Worm (Caenorhabditis elegans) whole organism, mixed stage, embryonic: ENCODE results near the gene str-89.

Experiments used
- M03D4.4 ChIP-seq: sonication (generic microtip); optimal IDR thresholded peaks from 2 replicates; lab custom pipeline; 2017; ENCODE audit warnings: mild to moderate bottlenecking, missing genetic modification characterization, missing compliant biosample characterization
- bed-3 ChIP-seq: fragments of 200-800 bp; sonication (Bioruptor generic); optimal IDR thresholded peaks from 3 replicates; lab custom pipeline; 2018; ENCODE audit warnings: mild to moderate bottlenecking, missing genetic modification characterization, moderate library complexity, missing compliant biosample characterization
- blmp-1 ChIP-seq: fragments of 150-350 bp; optimal IDR thresholded peaks from 2 replicates; lab custom pipeline; 2014; ENCODE audit warnings: missing biosample characterization, missing genetic modification characterization
- ceh-39 ChIP-seq: fragments of 150-350 bp; optimal IDR thresholded peaks from 2 replicates; lab custom pipeline; 2014; ENCODE audit warnings: missing biosample characterization, missing genetic modification characterization
- ceh-43 ChIP-seq: fragments of 200-800 bp; sonication (Bioruptor generic); optimal IDR thresholded peaks from 2 replicates; lab custom pipeline; 2018; ENCODE audit warnings: mild to moderate bottlenecking, missing genetic modification characterization, moderate library complexity, missing compliant biosample characterization
- ceh-83 ChIP-seq: fragments of 200-800 bp; sonication (Bioruptor generic); optimal IDR thresholded peaks from 2 replicates; lab custom pipeline; 2018; ENCODE audit warnings: mild to moderate bottlenecking, missing genetic modification characterization, missing compliant biosample characterization
- ces-1 ChIP-seq: fragments of 150-350 bp; optimal IDR thresholded peaks from 2 replicates; lab custom pipeline; 2014; ENCODE audit warnings: missing biosample characterization, missing genetic modification reagents, missing genetic modification characterization
- cnd-1 ChIP-seq: fragments of 200-800 bp; sonication (Bioruptor generic); optimal IDR thresholded peaks from 2 replicates; lab custom pipeline; 2018; ENCODE audit warnings: mild to moderate bottlenecking, missing genetic modification characterization, missing compliant biosample characterization
- drap-1 ChIP-seq: fragments of 200-800 bp; sonication (Bioruptor generic); optimal IDR thresholded peaks from 3 replicates; lab custom pipeline; 2018; ENCODE audit warnings: mild to moderate bottlenecking, missing genetic modification characterization, missing compliant biosample characterization
- elt-1 ChIP-seq: sonication (generic microtip); optimal IDR thresholded peaks from 2 replicates; lab custom pipeline; 2017; ENCODE audit warnings: missing genetic modification characterization, mild to moderate bottlenecking, missing compliant biosample characterization, antibody characterized with exemption, moderate library complexity, borderline replicate concordance; ENCODE audit not compliant: insufficient read depth
- elt-3 ChIP-seq: fragments of 150-350 bp; optimal IDR thresholded peaks from 2 replicates; lab custom pipeline; 2014; ENCODE audit warnings: missing biosample characterization, missing genetic modification characterization
- ham-2 ChIP-seq: fragments of 200-800 bp; sonication (Bioruptor generic); optimal IDR thresholded peaks from 2 replicates; lab custom pipeline; 2018; ENCODE audit warnings: mild to moderate bottlenecking, missing genetic modification characterization, missing compliant biosample characterization
- hlh-1 ChIP-seq: fragments of 150-350 bp; optimal IDR thresholded peaks from 2 replicates; lab custom pipeline; 2014; ENCODE audit warnings: missing biosample characterization, missing genetic modification reagents, missing genetic modification characterization
- lin-13 ChIP-seq: fragments of 150-350 bp; optimal IDR thresholded peaks from 2 replicates; lab custom pipeline; 2014; ENCODE audit warnings: missing biosample characterization, missing genetic modification characterization
- lin-32 ChIP-seq: fragments of 200-800 bp; sonication (Bioruptor generic); optimal IDR thresholded peaks from 2 replicates; lab custom pipeline; 2018; ENCODE audit warnings: mild to moderate bottlenecking, missing genetic modification characterization, missing compliant biosample characterization
- mab-5 ChIP-seq: fragments of 150-350 bp; optimal IDR thresholded peaks from 2 replicates; lab custom pipeline; 2014; ENCODE audit warnings: missing biosample characterization, missing genetic modification characterization
- mep-1 ChIP-seq: fragments of 150-350 bp; optimal IDR thresholded peaks from 2 replicates; lab custom pipeline; 2017; ENCODE audit warnings: missing biosample characterization, missing genetic modification reagents, missing genetic modification characterization, inconsistent platforms
- mls-2 ChIP-seq: sonication (generic microtip); optimal IDR thresholded peaks from 2 replicates; lab custom pipeline; 2016; ENCODE audit warnings: mild to moderate bottlenecking, missing genetic modification characterization, moderate library complexity, missing compliant biosample characterization
- nhr-12 ChIP-seq: fragments of 150-350 bp; optimal IDR thresholded peaks from 2 replicates; lab custom pipeline; 2014; ENCODE audit warnings: missing biosample characterization, missing genetic modification characterization
- nhr-2 ChIP-seq: fragments of 150-350 bp; optimal IDR thresholded peaks from 2 replicates; lab custom pipeline; 2014; ENCODE audit warnings: missing biosample characterization, missing genetic modification characterization
- nhr-237 ChIP-seq: fragments of 150-350 bp; optimal IDR thresholded peaks from 2 replicates; lab custom pipeline; 2014; ENCODE audit warnings: missing biosample characterization, missing genetic modification characterization
- nhr-28 ChIP-seq: fragments of 150-350 bp; optimal IDR thresholded peaks from 2 replicates; lab custom pipeline; 2014; ENCODE audit warnings: missing biosample characterization, missing genetic modification characterization
- nhr-76 ChIP-seq: sonication (generic microtip); optimal IDR thresholded peaks from 2 replicates; lab custom pipeline; 2017; ENCODE audit warnings: missing biosample characterization, missing genetic modification characterization
- pha-4 ChIP-seq: fragments of 150-350 bp; optimal IDR thresholded peaks from 2 replicates; lab custom pipeline; 2018; ENCODE audit warnings: missing biosample characterization, missing genetic modification reagents, missing genetic modification characterization
- sem-2 ChIP-seq: fragments of 200-800 bp; sonication (Bioruptor generic); optimal IDR thresholded peaks from 2 replicates; lab custom pipeline; 2018; ENCODE audit warnings: mild to moderate bottlenecking, missing genetic modification characterization, missing compliant biosample characterization
- snpc-4 ChIP-seq: fragments of 150-350 bp; optimal IDR thresholded peaks from 2 replicates; lab custom pipeline; 2014; ENCODE audit warnings: missing biosample characterization, missing genetic modification characterization
- sptf-1 ChIP-seq: sonication (generic microtip); optimal IDR thresholded peaks from 2 replicates; lab custom pipeline; 2017; ENCODE audit warnings: mild to moderate bottlenecking, missing genetic modification characterization, moderate library complexity, missing compliant biosample characterization
- tbx-8 ChIP-seq: fragments of 200-800 bp; sonication (Bioruptor generic); optimal IDR thresholded peaks from 2 replicates; lab custom pipeline; 2018; ENCODE audit warnings: mild to moderate bottlenecking, missing genetic modification characterization, moderate library complexity, missing compliant biosample characterization
- unc-120 ChIP-seq: sonication (generic microtip); optimal IDR thresholded peaks from 2 replicates; lab custom pipeline; 2017; ENCODE audit warnings: missing genetic modification characterization, missing compliant biosample characterization; ENCODE audit not compliant: poor library complexity, severe bottlenecking
- unc-39 ChIP-seq: fragments of 150-350 bp; optimal IDR thresholded peaks from 2 replicates; lab custom pipeline; 2014; ENCODE audit warnings: missing biosample characterization, missing genetic modification characterization
- unc-62 ChIP-seq: fragments of 150-350 bp; optimal IDR thresholded peaks from 2 replicates; lab custom pipeline; 2014; ENCODE audit warnings: missing biosample characterization, missing genetic modification reagents, missing genetic modification characterization
- zip-8 ChIP-seq: fragments of 150-350 bp; optimal IDR thresholded peaks from 2 replicates; lab custom pipeline; 2014; ENCODE audit warnings: missing biosample characterization, missing genetic modification characterization
- ztf-11 ChIP-seq: fragments of 150-350 bp; optimal IDR thresholded peaks from 2 replicates; lab custom pipeline; 2014; ENCODE audit warnings: missing biosample characterization, missing genetic modification characterization

Gene str-89

ce11 chrV:17650427-17650826 is 18.2 kb upstream of the str-89 start, which contains the start of gene fbxa-192:
Gene fbxa-192, minus strand, starts transcription at chrV:17650527.
- no peak for TF ChIP-seq lin-32
- no peak for TF ChIP-seq ceh-39 (tag; lab: Kevin White, UChicago)
- no peak for TF ChIP-seq lin-13
- no peak for TF ChIP-seq sptf-1
- no peak for TF ChIP-seq nhr-76
- TF ChIP-seq bed-3 (GFP tag; lab: Kevin White, UChicago): no peak
- no peak for TF ChIP-seq zip-8 (tag; lab: Kevin White, UChicago)
- TF ChIP-seq drap-1 (GFP tag; lab: Kevin White, UChicago): no peak
- no peak for TF ChIP-seq snpc-4 (tag; lab: Kevin White, UChicago)
- TF ChIP-seq mep-1 (tag; lab: Kevin White, UChicago): no peak
- no peak for TF ChIP-seq nhr-237 (tag; lab: Kevin White, UChicago)
- TF ChIP-seq unc-39: no peak
- TF ChIP-seq unc-120 (tag; lab: Kevin White, UChicago): no peak
- TF ChIP-seq pha-4 (tag; lab: Kevin White, UChicago): no peak
- no peak for TF ChIP-seq mls-2

DNA sequence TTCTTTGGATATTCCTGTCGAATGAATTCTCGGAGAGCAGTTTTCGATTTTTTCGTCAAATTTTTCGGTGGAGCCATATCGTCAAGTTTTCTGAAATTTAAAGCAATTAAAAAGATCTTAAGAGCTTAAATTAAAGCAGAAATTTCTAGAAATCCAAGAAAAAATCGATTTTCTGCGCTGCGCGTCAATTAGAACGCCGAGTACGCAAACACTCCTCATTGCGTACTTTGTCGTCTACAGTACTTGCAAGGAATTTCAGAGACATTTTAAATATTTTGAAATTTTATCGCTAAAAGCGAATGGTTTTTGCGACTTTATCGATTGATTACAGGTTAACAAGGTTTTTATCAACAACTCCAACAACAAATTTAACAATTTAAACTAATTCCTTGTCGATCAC is 13.4 kb upstream of the str-89 start:
- TF ChIP-seq nhr-28 (no peak), nhr-2 (no peak)

DNA sequence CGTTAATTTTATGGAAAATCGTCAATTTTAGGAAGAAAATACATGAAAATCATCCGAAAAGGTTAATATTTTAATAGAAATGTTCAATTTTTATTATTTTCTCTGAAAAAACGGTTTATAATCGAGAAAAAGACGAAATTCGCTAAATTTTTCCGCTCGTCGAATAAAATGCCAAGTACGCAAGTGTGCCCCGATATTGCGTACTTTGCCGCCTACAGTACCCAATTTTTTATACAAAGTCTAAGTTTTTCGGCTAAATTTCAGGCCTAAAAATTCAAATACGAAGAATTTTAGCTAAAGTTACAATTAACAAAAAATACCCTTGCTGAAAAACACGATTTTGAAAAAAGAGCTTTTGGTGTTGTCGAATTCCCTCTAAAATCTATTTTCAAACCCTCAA is 9.8 kb upstream of the str-89 start:
- TF ChIP-seq pha-4 (tag; lab: Kevin White, UChicago) (no peak), nhr-12 (tag; lab: Kevin White, UChicago) (no peak), unc-39 (no peak), drap-1 (GFP tag; lab: Kevin White, UChicago) (no peak), sem-2 (no peak), ceh-43 (GFP tag; lab: Kevin White, UChicago) (no peak), mep-1 (tag; lab: Kevin White, UChicago) (no peak), nhr-237 (tag; lab: Kevin White, UChicago) (no peak)

DNA sequence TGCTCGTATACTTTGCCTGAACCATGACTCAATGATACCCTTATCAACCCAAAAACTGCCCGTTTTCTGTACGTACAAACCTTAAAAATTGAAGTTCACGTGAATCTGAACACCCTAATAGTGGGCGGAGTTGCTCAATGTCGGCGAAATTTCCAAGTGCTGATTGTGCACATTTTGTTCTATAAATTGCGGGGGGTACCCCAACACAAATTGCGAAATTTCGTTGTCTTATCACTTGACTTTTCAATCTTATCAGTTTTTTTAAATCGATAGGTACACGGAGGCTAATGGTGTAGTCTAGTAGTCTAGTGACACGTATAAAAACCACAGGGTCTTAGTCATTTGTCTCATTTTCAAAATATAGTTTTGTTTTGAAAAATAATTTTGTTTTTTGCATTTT is 9.4 kb upstream of the str-89 start, which contains the start of gene fbxa-108:
Gene fbxa-108 (minus strand): TSS at position 158 of the 400 bp plus-strand sequence.
- TF ChIP-seq unc-62 (no peak), ztf-11 (no peak), blmp-1 (tag; lab: Kevin White, UChicago) (no peak), elt-3 (tag; lab: Kevin White, UChicago) (no peak), nhr-12 (tag; lab: Kevin White, UChicago) (no peak), M03D4.4 (tag; lab: Kevin White, UChicago) (no peak), ham-2 (no peak), ceh-43 (GFP tag; lab: Kevin White, UChicago) (no peak), sptf-1 (no peak), nhr-28 (no peak), cnd-1 (tag; lab: Kevin White, UChicago) (no peak), elt-1 (tag; lab: Kevin White, UChicago) (no peak), mep-1 (tag; lab: Kevin White, UChicago) (no peak), hlh-1 (tag; lab: Kevin White, UChicago) (no peak), nhr-237 (tag; lab: Kevin White, UChicago) (no peak), drap-1 (GFP tag; lab: Kevin White, UChicago) (no peak), ceh-83 (GFP tag; lab: Kevin White, UChicago) (no peak), tbx-8 (GFP tag; lab: Kevin White, UChicago) (no peak)

DNA sequence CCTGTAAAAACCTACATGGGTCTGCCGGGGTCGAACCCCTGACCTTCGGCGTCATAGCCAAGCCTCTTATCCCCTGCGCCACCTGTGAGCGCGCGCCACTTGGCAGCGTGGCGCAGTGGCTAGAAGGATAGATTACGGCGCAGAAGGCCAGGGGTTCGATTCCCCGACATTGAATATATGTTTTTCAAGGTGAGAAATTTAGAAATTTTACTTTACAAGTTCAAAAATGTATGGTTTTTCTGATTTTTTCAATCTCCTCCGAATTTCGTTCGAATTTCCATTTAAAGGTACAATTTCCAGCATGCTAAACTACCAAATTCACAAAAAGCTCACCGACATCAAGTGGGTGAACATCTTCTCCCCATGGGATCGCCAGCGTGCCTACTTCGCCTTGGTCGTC is 8.6 kb upstream of the str-89 start, which contains the start of gene dgat-2:
Gene dgat-2 (plus strand): TSS at position 301 of the 400 bp plus-strand sequence.
- TF ChIP-seq nhr-76: no peak
- TF ChIP-seq mls-2: no peak
- TF ChIP-seq elt-1 (tag; lab: Kevin White, UChicago): no peak
- TF ChIP-seq drap-1 (GFP tag; lab: Kevin White, UChicago): no peak

DNA sequence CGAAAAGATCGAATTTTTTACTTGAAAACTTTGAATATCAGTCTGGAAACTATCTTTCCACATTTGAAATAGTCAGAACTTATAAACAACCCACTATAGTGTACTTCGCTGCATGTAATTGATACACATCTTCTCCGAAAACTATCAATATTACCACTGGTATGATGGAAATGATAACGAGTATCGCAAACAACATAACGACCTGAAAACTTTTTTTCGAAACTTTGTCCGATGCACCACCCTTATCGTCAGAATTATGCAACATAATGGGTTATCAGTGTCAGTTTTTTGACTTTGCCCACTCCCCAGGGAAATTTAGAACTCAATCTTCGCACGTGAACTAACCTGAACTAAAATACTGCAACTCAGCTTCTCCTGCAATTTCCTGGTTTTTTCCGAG is 6.4 kb upstream of the str-89 start:
- no peak for TF ChIP-seq unc-39
- no peak for TF ChIP-seq nhr-28
- no peak for TF ChIP-seq zip-8 (tag; lab: Kevin White, UChicago)
- TF ChIP-seq ces-1: no peak
- no peak for TF ChIP-seq nhr-76
- TF ChIP-seq hlh-1 (tag; lab: Kevin White, UChicago): no peak
- TF ChIP-seq elt-1 (tag; lab: Kevin White, UChicago): no peak
- no peak for TF ChIP-seq mab-5
- no peak for TF ChIP-seq unc-62
- no peak for TF ChIP-seq sptf-1
- TF ChIP-seq nhr-12 (tag; lab: Kevin White, UChicago): no peak
- TF ChIP-seq, all 35 proteins: peak for 0
